Worm (Caenorhabditis elegans): Measurements from ENCODE around the gene C29E4.17.

- no peak for TF ChIP-seq mdl-1 (tag; optimal IDR thresholded peaks at IDR 0.05)
- no peak for TF ChIP-seq nhr-237 (tag; optimal IDR thresholded peaks at IDR 0.05)
- no peak for TF ChIP-seq ama-1 (optimal IDR thresholded peaks at IDR 0.05)
- TF ChIP-seq nhr-129 (tag; optimal IDR thresholded peaks at IDR 0.05) = no peak
- TF ChIP-seq nhr-11 (tag; optimal IDR thresholded peaks at IDR 0.05) = no peak
- TF ChIP-seq nhr-6 (tag; optimal IDR thresholded peaks at IDR 0.05) = no peak
- no peak for TF ChIP-seq lin-39 (tag; optimal IDR thresholded peaks at IDR 0.05)
- TF ChIP-seq mab-5 (tag; optimal IDR thresholded peaks at IDR 0.05) = no peak
- no peak for TF ChIP-seq F13H6.1 (tag; optimal IDR thresholded peaks at IDR 0.05)
- no peak for TF ChIP-seq ztf-4 (tag; optimal IDR thresholded peaks at IDR 0.05)
- TF ChIP-seq snpc-4 (tag; optimal IDR thresholded peaks at IDR 0.05) = no peak
These were observed 10.9 kb downstream of the C29E4.17 start, which contains the start of gene ran-2 for ce11 chrIII:7933235-7933634.
